Fruit fly (Drosophila melanogaster) whole organism, embryonic: ENCODE results near the gene Mtpalpha.

Experiments
- Atf3 ChIP-seq: fragments of 200-800 bp; sonication (Bioruptor generic); optimal IDR thresholded peaks from 3 replicates; lab custom pipeline; 2016; ENCODE audit warnings: missing biosample characterization, missing genetic modification characterization
- BEAF-32 ChIP-seq: fragments of 200-800 bp; sonication (Bioruptor generic); optimal IDR thresholded peaks from 3 replicates; lab custom pipeline; 2017; ENCODE audit warnings: missing biosample characterization, missing genetic modification characterization, mild to moderate bottlenecking, moderate library complexity, missing genetic modification reagents
- CG15601 ChIP-seq: fragments of 200-800 bp; sonication (Bioruptor generic); optimal IDR thresholded peaks from 3 replicates; lab custom pipeline; 2019; ENCODE audit warnings: missing biosample characterization, mild to moderate bottlenecking, missing genetic modification characterization, moderate library complexity
- CG17186 ChIP-seq: fragments of 200-800 bp; sonication (Bioruptor generic); optimal IDR thresholded peaks from 3 replicates; lab custom pipeline; 2017; ENCODE audit warnings: missing biosample characterization, missing genetic modification reagents, missing genetic modification characterization
- CG17328 ChIP-seq: fragments of 200-800 bp; sonication (Bioruptor generic); IDR thresholded peaks from 2 replicates; pipeline ENCODE4 v1.3.6; 2022; ENCODE audit warnings: missing biosample characterization, missing genetic modification characterization
- CG1792 ChIP-seq: fragments of 200-800 bp; sonication (Bioruptor generic); optimal IDR thresholded peaks from 2 replicates; lab custom pipeline; 2016; ENCODE audit warnings: missing biosample characterization, missing genetic modification characterization
- CG18764 ChIP-seq: fragments of 200-800 bp; sonication (Bioruptor generic); optimal IDR thresholded peaks from 3 replicates; lab custom pipeline; 2016; ENCODE audit warnings: missing biosample characterization, missing genetic modification characterization
- CG2678 ChIP-seq: fragments of 200-800 bp; sonication (Bioruptor generic); optimal IDR thresholded peaks from 3 replicates; lab custom pipeline; 2019; ENCODE audit warnings: missing biosample characterization, mild to moderate bottlenecking, missing genetic modification characterization, moderate library complexity
- CG3281 ChIP-seq: fragments of 200-800 bp; sonication (Bioruptor generic); optimal IDR thresholded peaks from 3 replicates; lab custom pipeline; 2017; ENCODE audit warnings: missing biosample characterization, mild to moderate bottlenecking, missing genetic modification characterization
- CG34422 ChIP-seq: fragments of 200-800 bp; sonication (Bioruptor generic); IDR thresholded peaks from 3 replicates; pipeline ENCODE4 v1.3.6; 2022; ENCODE audit warnings: missing biosample characterization, missing genetic modification characterization
- CG4617 ChIP-seq: fragments of 200-800 bp; sonication (Bioruptor generic); optimal IDR thresholded peaks from 3 replicates; lab custom pipeline; 2016; ENCODE audit warnings: missing biosample characterization, missing genetic modification characterization, borderline replicate concordance
- CG7963 ChIP-seq: fragments of 200-800 bp; sonication (Bioruptor generic); IDR thresholded peaks from 3 replicates; pipeline ENCODE4 v1.3.6; 2022; ENCODE audit warnings: missing biosample characterization, missing genetic modification characterization; ENCODE audit not compliant: partially characterized antibody
- CG8089 ChIP-seq: fragments of 200-800 bp; sonication (Bioruptor generic); optimal IDR thresholded peaks from 3 replicates; lab custom pipeline; 2016; ENCODE audit warnings: missing biosample characterization, missing genetic modification characterization
- CG9215 ChIP-seq: fragments of 200-800 bp; sonication (Bioruptor generic); IDR thresholded peaks from 2 replicates; pipeline ENCODE4 v1.3.6; 2022; ENCODE audit warnings: missing biosample characterization, missing genetic modification characterization
- CG9609 ChIP-seq: fragments of 200-800 bp; sonication (Bioruptor generic); optimal IDR thresholded peaks from 3 replicates; lab custom pipeline; 2016; ENCODE audit warnings: missing biosample characterization, missing genetic modification characterization
- CTCF ChIP-seq: fragments of 200-800 bp; sonication (Bioruptor generic); optimal IDR thresholded peaks from 2 replicates; lab custom pipeline; 2017; ENCODE audit warnings: missing biosample characterization, mild to moderate bottlenecking, missing genetic modification characterization, moderate library complexity
- CkIIα-i1 ChIP-seq: fragments of 200-800 bp; sonication (Bioruptor generic); IDR thresholded peaks from 2 replicates; pipeline ENCODE4 v1.3.6; 2022; ENCODE audit warnings: missing biosample characterization, missing genetic modification characterization
- Dbx ChIP-seq: fragments of 200-800 bp; sonication (Bioruptor generic); IDR thresholded peaks from 3 replicates; pipeline ENCODE4 v1.3.6; 2022; ENCODE audit warnings: missing biosample characterization, missing genetic modification characterization
- Dfd ChIP-seq, 2 experiments: fragments of >200 bp; optimal IDR thresholded peaks; 2 replicates each; lab custom pipeline; 2017; ENCODE audit warnings: missing biosample characterization in 2 of 2, missing genetic modification characterization in 2 of 2
- Doc2 ChIP-seq: fragments of 200-800 bp; sonication (Bioruptor generic); IDR thresholded peaks from 2 replicates; pipeline ENCODE4 v1.3.6; 2022; ENCODE audit warnings: missing biosample characterization, missing genetic modification characterization
- Doc3 ChIP-seq: fragments of 200-800 bp; sonication (Bioruptor generic); IDR thresholded peaks from 3 replicates; pipeline ENCODE4 v1.3.6; 2022; ENCODE audit warnings: missing biosample characterization, missing genetic modification characterization; ENCODE audit not compliant: partially characterized antibody
- Fer2 ChIP-seq: fragments of 200-800 bp; sonication (Bioruptor generic); optimal IDR thresholded peaks from 2 replicates; lab custom pipeline; 2018; ENCODE audit warnings: missing biosample characterization, mild to moderate bottlenecking, missing genetic modification characterization, moderate library complexity
- Hmx ChIP-seq: fragments of 200-800 bp; sonication (Bioruptor generic); optimal IDR thresholded peaks from 2 replicates; lab custom pipeline; 2016; ENCODE audit warnings: missing biosample characterization, missing genetic modification characterization
- Hr3 ChIP-seq: fragments of 200-800 bp; sonication (Bioruptor generic); optimal IDR thresholded peaks from 3 replicates; lab custom pipeline; 2016; ENCODE audit warnings: missing biosample characterization, missing genetic modification characterization
- MTF-1 ChIP-seq: fragments of 200-800 bp; sonication (Bioruptor generic); optimal IDR thresholded peaks from 2 replicates; lab custom pipeline; 2018; ENCODE audit warnings: missing biosample characterization, mild to moderate bottlenecking, missing genetic modification characterization, borderline replicate concordance
- Meics ChIP-seq: fragments of 200-800 bp; sonication (Bioruptor generic); optimal IDR thresholded peaks from 2 replicates; lab custom pipeline; 2017; ENCODE audit warnings: missing biosample characterization, mild to moderate bottlenecking, missing genetic modification characterization
- Poxn ChIP-seq: fragments of 200-800 bp; sonication (Bioruptor generic); IDR thresholded peaks from 2 replicates; pipeline ENCODE4 v1.3.6; 2022; ENCODE audit warnings: missing biosample characterization, missing genetic modification characterization
- Six4 ChIP-seq: fragments of 200-800 bp; sonication (Bioruptor generic); optimal IDR thresholded peaks from 2 replicates; lab custom pipeline; 2016; ENCODE audit warnings: missing biosample characterization, missing genetic modification characterization
- aop ChIP-seq: fragments of 200-800 bp; sonication (Bioruptor generic); IDR thresholded peaks from 2 replicates; pipeline ENCODE4 v1.3.6; 2022; ENCODE audit warnings: missing biosample characterization, missing genetic modification characterization
- br ChIP-seq: fragments of >200 bp; optimal IDR thresholded peaks from 2 replicates; lab custom pipeline; 2017
- da ChIP-seq: fragments of 200-800 bp; sonication (Bioruptor generic); optimal IDR thresholded peaks from 2 replicates; lab custom pipeline; 2016; ENCODE audit warnings: missing biosample characterization, missing genetic modification characterization
- ewg ChIP-seq: fragments of 200-800 bp; sonication (Bioruptor generic); optimal IDR thresholded peaks from 3 replicates; lab custom pipeline; 2017; ENCODE audit warnings: mild to moderate bottlenecking, missing biosample characterization, missing genetic modification reagents, missing genetic modification characterization
- fd102C ChIP-seq: fragments of 200-800 bp; sonication (Bioruptor generic); optimal IDR thresholded peaks from 2 replicates; lab custom pipeline; 2018; ENCODE audit warnings: missing biosample characterization, mild to moderate bottlenecking, missing genetic modification characterization, moderate library complexity
- fd96Cb ChIP-seq: fragments of 200-800 bp; sonication (Bioruptor generic); optimal IDR thresholded peaks from 2 replicates; lab custom pipeline; 2018; ENCODE audit warnings: missing biosample characterization, mild to moderate bottlenecking, missing genetic modification characterization, moderate library complexity
- gsb ChIP-seq: fragments of 200-800 bp; sonication (Bioruptor generic); IDR thresholded peaks from 2 replicates; pipeline ENCODE4 v1.3.6; 2022; ENCODE audit warnings: missing biosample characterization, missing genetic modification characterization
- knrl ChIP-seq: fragments of 200-800 bp; sonication (Bioruptor generic); IDR thresholded peaks from 3 replicates; pipeline ENCODE4 v1.3.6; 2022; ENCODE audit warnings: missing biosample characterization, missing genetic modification characterization; ENCODE audit not compliant: partially characterized antibody
- lab ChIP-seq: fragments of 200-800 bp; sonication (Bioruptor generic); optimal IDR thresholded peaks from 3 replicates; lab custom pipeline; 2017; ENCODE audit warnings: missing biosample characterization, missing genetic modification characterization, mild to moderate bottlenecking, moderate library complexity, missing genetic modification reagents
- luna ChIP-seq: fragments of 200-800 bp; sonication (Bioruptor generic); optimal IDR thresholded peaks from 2 replicates; lab custom pipeline; 2016; ENCODE audit warnings: missing biosample characterization, missing genetic modification characterization
- maf-S ChIP-seq: fragments of 200-800 bp; sonication (Bioruptor generic); optimal IDR thresholded peaks from 2 replicates; lab custom pipeline; 2016; ENCODE audit warnings: missing biosample characterization, missing genetic modification characterization
- mam ChIP-seq: fragments of 200-800 bp; sonication (Bioruptor generic); optimal IDR thresholded peaks from 3 replicates; lab custom pipeline; 2016; ENCODE audit warnings: missing biosample characterization, missing genetic modification characterization
- nom ChIP-seq: fragments of 200-800 bp; sonication (Bioruptor generic); optimal IDR thresholded peaks from 2 replicates; lab custom pipeline; 2017; ENCODE audit warnings: missing biosample characterization, missing genetic modification characterization, mild to moderate bottlenecking, moderate library complexity, missing genetic modification reagents
- repo ChIP-seq: fragments of 200-800 bp; sonication (Bioruptor generic); optimal IDR thresholded peaks from 2 replicates; lab custom pipeline; 2016; ENCODE audit warnings: missing biosample characterization, missing genetic modification characterization
- rib ChIP-seq: fragments of 200-800 bp; sonication (Bioruptor generic); IDR thresholded peaks from 2 replicates; pipeline ENCODE4 v1.3.6; 2022; ENCODE audit warnings: missing biosample characterization, missing genetic modification characterization
- run ChIP-seq: fragments of 200-800 bp; sonication (Bioruptor generic); optimal IDR thresholded peaks from 3 replicates; lab custom pipeline; 2018; ENCODE audit warnings: missing biosample characterization, mild to moderate bottlenecking, missing genetic modification characterization
- scrt ChIP-seq: fragments of 200-800 bp; sonication (Bioruptor generic); optimal IDR thresholded peaks from 2 replicates; lab custom pipeline; 2018; ENCODE audit warnings: missing biosample characterization, mild to moderate bottlenecking, missing genetic modification characterization, moderate library complexity
- sens ChIP-seq: fragments of 200-800 bp; sonication (Bioruptor generic); peaks from one replicate; lab custom pipeline; 2016; ENCODE audit warnings: missing biosample characterization, missing genetic modification characterization
- slou ChIP-seq: fragments of 200-800 bp; sonication (Bioruptor generic); optimal IDR thresholded peaks from 3 replicates; lab custom pipeline; 2016; ENCODE audit warnings: missing biosample characterization, missing genetic modification characterization
- ttk ChIP-seq: fragments of 200-800 bp; sonication (Bioruptor generic); IDR thresholded peaks from 2 replicates; pipeline ENCODE4 v2.1.2; 2022; ENCODE audit warnings: missing biosample characterization, missing genetic modification characterization
- tx ChIP-seq: fragments of 200-800 bp; sonication (Bioruptor generic); optimal IDR thresholded peaks from 2 replicates; lab custom pipeline; 2016; ENCODE audit warnings: missing biosample characterization, missing genetic modification characterization
- vnd ChIP-seq: fragments of 200-800 bp; sonication (Bioruptor generic); IDR thresholded peaks from 3 replicates; pipeline ENCODE4 v1.3.6; 2022; ENCODE audit warnings: missing biosample characterization, missing genetic modification characterization; ENCODE audit not compliant: partially characterized antibody

Gene Mtpalpha

DNA sequence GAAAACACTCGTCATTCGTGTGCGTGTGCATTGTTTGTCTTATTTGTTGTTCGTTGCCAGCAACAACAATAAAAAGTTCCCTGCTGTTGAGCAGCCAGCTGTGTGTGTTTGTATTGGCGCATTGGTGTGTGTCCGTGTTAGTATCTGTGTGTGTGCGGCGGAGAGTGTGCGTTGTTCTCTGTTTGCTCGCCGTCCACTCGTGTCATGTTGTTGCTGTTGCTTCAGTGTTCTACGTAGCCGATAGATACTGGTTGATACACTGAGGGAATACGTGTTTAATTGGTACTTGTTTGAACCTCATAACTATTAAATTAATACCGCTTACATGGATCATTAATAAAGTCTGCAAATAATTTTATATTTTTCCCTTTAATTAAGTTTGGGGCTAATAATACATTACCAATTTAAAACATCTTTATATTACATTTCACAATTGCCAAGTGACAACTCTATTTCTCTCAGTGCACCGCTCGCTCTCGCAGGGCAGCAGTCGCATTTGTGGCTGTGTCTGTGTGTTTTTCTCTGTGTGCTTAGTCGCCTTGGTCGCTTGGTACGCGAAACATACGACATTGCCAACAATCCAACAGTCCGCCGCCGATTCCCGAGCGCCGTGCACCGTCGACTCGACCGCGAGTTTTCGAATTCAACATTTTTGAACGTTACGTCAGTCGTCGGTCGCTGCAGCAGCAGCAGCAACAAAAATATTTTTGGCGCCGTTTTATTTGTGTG, 8.0 kb downstream of the Mtpalpha start, which contains the start of gene brwl (continued):
- peak; percentile 75 for TF ChIP-seq CTCF (GFP tag; lab: Kevin White, UChicago)
- peak; percentile 94 for TF ChIP-seq Fer2 (tag; lab: Kevin White, UChicago)
- TF ChIP-seq mam (GFP tag; lab: Kevin White, UChicago) = peak; percentile 98
- no peak for TF ChIP-seq CG7963
- peak; percentile 96 for TF ChIP-seq CG8089 (GFP tag; lab: Kevin White, UChicago)
- peak; percentile 93 for TF ChIP-seq Doc2 (GFP tag; lab: Robert Waterston, UW)
- TF ChIP-seq CG2678 (tag; lab: Kevin White, UChicago) = peak; percentile 100
- peak; percentile 99 for TF ChIP-seq CG17328 (GFP tag; lab: Robert Waterston, UW)
- TF ChIP-seq ewg (GFP tag; lab: Kevin White, UChicago) = peak; percentile 97
- peak; percentile 97 for TF ChIP-seq CG15601 (tag; lab: Kevin White, UChicago)
- peak; percentile 98 for TF ChIP-seq ttk
- TF ChIP-seq CG9609 = peak; percentile 98
- peak; percentile 90 for TF ChIP-seq MTF-1 (GFP tag; lab: Kevin White, UChicago)
- peak; percentile 92 for TF ChIP-seq Poxn
- TF ChIP-seq CG3281 (GFP tag; lab: Kevin White, UChicago) = peak; percentile 99
- TF ChIP-seq repo (GFP tag; lab: Kevin White, UChicago) = peak; percentile 97
- peak; percentile 98 for TF ChIP-seq run (tag; lab: Kevin White, UChicago)
- TF ChIP-seq luna (GFP tag; lab: Kevin White, UChicago) = peak; percentile 93
- TF ChIP-seq scrt (GFP tag; lab: Kevin White, UChicago) = peak; percentile 98
- TF ChIP-seq slou (GFP tag; lab: Kevin White, UChicago) = peak; percentile 97
- no peak for TF ChIP-seq vnd
- peak; percentile 96 for TF ChIP-seq gsb
- TF ChIP-seq CkIIα-i1 (GFP tag; lab: Robert Waterston, UW) = peak; percentile 92
- peak; percentile 98 for TF ChIP-seq Dbx (GFP tag; lab: Robert Waterston, UW)
- peak; percentile 95 for TF ChIP-seq Hmx (GFP tag; lab: Kevin White, UChicago)
- TF ChIP-seq CG1792 (GFP tag; lab: Kevin White, UChicago) = peak; percentile 95
- TF ChIP-seq tx (GFP tag; lab: Kevin White, UChicago) = peak; percentile 97
- peak; percentile 59; the same call in 1 of the 2 replicates for TF ChIP-seq aop (GFP tag; lab: Robert Waterston, UW)
- peak; percentile 100 for TF ChIP-seq sens (GFP tag; lab: Kevin White, UChicago)
- peak; percentile 98 for TF ChIP-seq CG4617

DNA sequence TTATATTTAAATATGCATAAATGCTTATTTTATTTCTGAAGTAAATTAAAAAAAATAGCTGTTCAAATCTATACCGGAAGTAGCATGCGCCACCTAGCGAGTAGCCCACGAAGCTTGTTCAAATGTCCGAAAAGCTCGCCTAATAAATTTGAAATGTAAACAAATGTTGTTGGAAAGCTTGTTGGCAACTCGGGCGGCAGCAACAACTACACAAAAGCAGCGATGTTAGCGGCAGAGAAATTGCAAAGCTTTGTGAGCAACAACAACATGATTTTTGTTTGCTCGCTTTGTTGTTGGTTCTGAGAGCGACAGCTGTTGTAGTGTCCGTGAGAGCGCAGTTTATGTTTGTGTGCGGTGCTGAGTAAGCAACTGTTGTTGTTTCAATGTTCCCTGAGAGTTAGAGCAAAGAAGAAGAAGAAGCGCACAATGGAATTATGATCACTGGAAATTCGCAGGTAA, 9.1 kb downstream of the Mtpalpha start:
- TF ChIP-seq Doc3 (GFP tag; lab: Robert Waterston, UW) (no peak), ewg (GFP tag; lab: Kevin White, UChicago) (peak; percentile 95), da (GFP tag; lab: Kevin White, UChicago) (peak; percentile 92), Dfd (GFP tag; optimal IDR thresholded peaks at IDR 0.05; lab: Kevin White, UChicago) (no peak), br (lab: Kevin White, UChicago) (no peak), lab (GFP tag; lab: Kevin White, UChicago) (peak; percentile 100), CG18764 (GFP tag; lab: Kevin White, UChicago) (peak; percentile 96), BEAF-32 (GFP tag; lab: Kevin White, UChicago) (peak; percentile 31), knrl (GFP tag; lab: Robert Waterston, UW) (no peak), Atf3 (peak; percentile 88), nom (GFP tag; lab: Kevin White, UChicago) (peak; percentile 78), CG17186 (GFP tag; lab: Kevin White, UChicago) (peak; percentile 91), rib (peak; percentile 87), fd96Cb (tag; lab: Kevin White, UChicago) (peak; percentile 84), maf-S (GFP tag; lab: Kevin White, UChicago) (peak; percentile 93), slou (GFP tag; lab: Kevin White, UChicago) (peak; percentile 97), Hr3 (GFP tag; lab: Kevin White, UChicago) (peak; percentile 82), mam (GFP tag; lab: Kevin White, UChicago) (peak; percentile 85), Meics (GFP tag; lab: Kevin White, UChicago) (peak; percentile 99), CG34422 (GFP tag; lab: Robert Waterston, UW) (peak; percentile 93), fd102C (peak; percentile 89), Six4 (GFP tag; lab: Kevin White, UChicago) (peak; percentile 95), CG9215 (GFP tag; lab: Robert Waterston, UW) (peak; percentile 65)
